Fruit fly (Drosophila melanogaster) S2 (cell line): Measurements from ENCODE around the gene LysD.

Experiments
- CG8478 ChIP-seq: fragments of >200 bp; optimal IDR thresholded peaks from 2 replicates; lab custom pipeline; 2018
- CTCF ChIP-seq, 2 experiments: fragments of >200 bp; optimal IDR thresholded peaks; 2 replicates each; lab custom pipeline; 2018

LysD gene

dm6 chr3L:1216460-1216859 lies 5.5 kb upstream of the LysD start:
- TF ChIP-seq CTCF (optimal IDR thresholded peaks at IDR 0.05; lab: Kevin White, UChicago) (no peak), CG8478 (lab: Kevin White, UChicago) (no peak)

dm6 chr3L:1212571-1212970 lies 1.6 kb upstream of the LysD start, which contains the start of gene LysE:
Gene LysE (plus strand): TSS chr3L:1212827.
- TF ChIP-seq CG8478 (lab: Kevin White, UChicago) (no peak), CTCF (optimal IDR thresholded peaks at IDR 0.05; lab: Kevin White, UChicago) (no peak)

dm6 chr3L:1212113-1212512 lies 1.1 kb upstream of the LysD start:
- no peak for TF ChIP-seq CTCF (optimal IDR thresholded peaks at IDR 0.05; lab: Kevin White, UChicago)
- no peak for TF ChIP-seq CG8478 (lab: Kevin White, UChicago)

dm6 chr3L:1208206-1208605 lies 2.8 kb downstream of the LysD start:
- TF ChIP-seq CG8478 (lab: Kevin White, UChicago), result no peak

- peak in 1 of 2 experiments; percentile 36 for TF ChIP-seq CTCF (optimal IDR thresholded peaks at IDR 0.05; lab: Kevin White, UChicago)
- TF ChIP-seq CG8478 (lab: Kevin White, UChicago), result no peak
Observed at dm6 chr3L:1206682-1207421, 4.1 kb downstream of the LysD start, which contains the start of gene LysB. Gene LysB (plus strand): TSS chr3L:1207371.

- TF ChIP-seq CG8478 (lab: Kevin White, UChicago), result no peak
- no peak for TF ChIP-seq CTCF (optimal IDR thresholded peaks at IDR 0.05; lab: Kevin White, UChicago)
Observed at dm6 chr3L:1204674-1205547, 6.1 kb downstream of the LysD start, which contains the start of gene CG9119. Gene CG9119 (minus strand): TSS chr3L:1204795.

dm6 chr3L:1203855-1204431 lies 7.1 kb downstream of the LysD start:
- TF ChIP-seq CTCF (optimal IDR thresholded peaks at IDR 0.05; lab: Kevin White, UChicago) (no peak), CG8478 (lab: Kevin White, UChicago) (no peak)

- no peak for TF ChIP-seq CTCF (optimal IDR thresholded peaks at IDR 0.05; lab: Kevin White, UChicago)
- no peak for TF ChIP-seq CG8478 (lab: Kevin White, UChicago)
Observed at dm6 chr3L:1202588-1203195, 8.3 kb downstream of the LysD start, which contains the start of gene meep. Gene meep (minus strand): TSS chr3L:1203036.

- TF ChIP-seq CTCF (optimal IDR thresholded peaks at IDR 0.05; lab: Kevin White, UChicago) (no peak), CG8478 (lab: Kevin White, UChicago) (no peak)
Observed at dm6 chr3L:1200357-1201051, 10.5 kb downstream of the LysD start, which contains the start of gene mwh. Gene mwh (plus strand): TSS chr3L:1200786.

- no peak for TF ChIP-seq CG8478 (lab: Kevin White, UChicago)
- no peak for TF ChIP-seq CTCF (optimal IDR thresholded peaks at IDR 0.05; lab: Kevin White, UChicago)
Observed at dm6 chr3L:1195868-1196552, 15.0 kb downstream of the LysD start, which contains the start of gene Aplip1. Gene Aplip1 (plus strand): TSS chr3L:1196317.

- TF ChIP-seq CG8478 (lab: Kevin White, UChicago) (no peak), CTCF (optimal IDR thresholded peaks at IDR 0.05; lab: Kevin White, UChicago) (no peak)
Observed at dm6 chr3L:1195202-1195601, 15.8 kb downstream of the LysD start, which contains the start of gene LysX. Gene LysX (minus strand): TSS chr3L:1195302.

- TF ChIP-seq CTCF (optimal IDR thresholded peaks at IDR 0.05; lab: Kevin White, UChicago) (no peak), CG8478 (lab: Kevin White, UChicago) (no peak)
Observed at dm6 chr3L:1193123-1193844, 17.7 kb downstream of the LysD start, which contains the start of gene Trhn. Gene Trhn (minus strand): TSS chr3L:1193173.
